Worm (Caenorhabditis elegans) whole organism, L1 larva: ENCODE data around the gene Y48B6A.13.

Source experiments
- C34B4.2 ChIP-seq: sonication (generic microtip); optimal IDR thresholded peaks from 2 replicates; lab custom pipeline; 2017; ENCODE audit warnings: mild to moderate bottlenecking, missing genetic modification characterization, missing compliant biosample characterization
- alr-1 ChIP-seq: fragments of 200-800 bp; sonication (Bioruptor generic); optimal IDR thresholded peaks from 2 replicates; lab custom pipeline; 2018; ENCODE audit warnings: borderline replicate concordance, mild to moderate bottlenecking, missing genetic modification characterization, missing compliant biosample characterization
- aly-2 ChIP-seq: fragments of 150-350 bp; optimal IDR thresholded peaks from 2 replicates; lab custom pipeline; 2014; ENCODE audit warnings: missing biosample characterization, missing genetic modification characterization
- ama-1 ChIP-seq: fragments of 150-350 bp; optimal IDR thresholded peaks from 2 replicates; lab custom pipeline; 2014
- ceh-63 ChIP-seq: fragments of 200-800 bp; sonication (Bioruptor generic); optimal IDR thresholded peaks from 2 replicates; lab custom pipeline; 2018; ENCODE audit warnings: mild to moderate bottlenecking, missing genetic modification characterization, missing compliant biosample characterization
- ceh-8 ChIP-seq: fragments of 200-800 bp; sonication (Bioruptor generic); optimal IDR thresholded peaks from 2 replicates; lab custom pipeline; 2018; ENCODE audit warnings: mild to moderate bottlenecking, missing genetic modification characterization, moderate library complexity, missing compliant biosample characterization
- ceh-82 ChIP-seq, 3 experiments: fragments of 150-350 bp in 1 of 3; sonication (generic microtip) in 2 of 3; optimal IDR thresholded peaks; 2 replicates each; lab custom pipeline; 2014 to 2017; ENCODE audit warnings: missing biosample characterization in 3 of 3, missing genetic modification characterization in 3 of 3
- ceh-88 ChIP-seq: fragments of 200-800 bp; sonication (Bioruptor generic); IDR thresholded peaks from 2 replicates; pipeline ENCODE4 v1.3.6; 2022; ENCODE audit warnings: missing genetic modification characterization, missing compliant biosample characterization
- ceh-90 ChIP-seq: sonication (generic microtip); optimal IDR thresholded peaks from 2 replicates; lab custom pipeline; 2016; ENCODE audit warnings: missing genetic modification characterization, missing compliant biosample characterization
- dpl-1 ChIP-seq, 3 experiments: fragments of 150-350 bp in 2 of 3; sonication (generic microtip) in 1 of 3; optimal IDR thresholded peaks; 2 replicates each; lab custom pipeline; 2014 to 2017; ENCODE audit warnings: missing biosample characterization in 3 of 3, missing genetic modification characterization in 3 of 3, missing genetic modification reagents in 3 of 3
- efl-1 ChIP-seq, 4 experiments: fragments of 150-350 bp; optimal IDR thresholded peaks in 3 of 4; peaks in 1 of 4; 1 replicate in 1 of 4; 2 replicates in 3 of 4; lab custom pipeline; 2014; ENCODE audit warnings: missing biosample characterization in 2 of 4, missing genetic modification characterization in 2 of 4, missing genetic modification reagents in 2 of 4
- ets-5 ChIP-seq: fragments of 200-800 bp; sonication (Bioruptor generic); IDR thresholded peaks from 2 replicates; pipeline ENCODE4 v1.3.6; 2022; ENCODE audit warnings: missing genetic modification characterization, missing compliant biosample characterization
- fkh-10 ChIP-seq: sonication (generic microtip); optimal IDR thresholded peaks from 2 replicates; lab custom pipeline; 2017; ENCODE audit warnings: missing biosample characterization, missing genetic modification reagents, missing genetic modification characterization
- fkh-4 ChIP-seq: sonication (generic microtip); optimal IDR thresholded peaks from 2 replicates; lab custom pipeline; 2016; ENCODE audit warnings: missing compliant biosample characterization, missing genetic modification characterization, borderline replicate concordance
- fkh-8 ChIP-seq: sonication (generic microtip); optimal IDR thresholded peaks from 2 replicates; lab custom pipeline; 2016; ENCODE audit warnings: mild to moderate bottlenecking, missing genetic modification characterization, missing compliant biosample characterization
- grh-1 ChIP-seq: fragments of 200-800 bp; sonication (Bioruptor generic); IDR thresholded peaks from 2 replicates; pipeline ENCODE4 v1.3.6; 2022; ENCODE audit warnings: missing genetic modification reagents, missing genetic modification characterization, missing compliant biosample characterization
- hpl-2 ChIP-seq: fragments of 150-350 bp; optimal IDR thresholded peaks from 2 replicates; lab custom pipeline; 2014; ENCODE audit warnings: missing biosample characterization, missing genetic modification reagents, missing genetic modification characterization
- irx-1 ChIP-seq: sonication (generic microtip); optimal IDR thresholded peaks from 2 replicates; lab custom pipeline; 2016; ENCODE audit warnings: missing genetic modification characterization, missing compliant biosample characterization
- lin-13 ChIP-seq: fragments of 150-350 bp; optimal IDR thresholded peaks from 2 replicates; lab custom pipeline; 2014; ENCODE audit warnings: missing biosample characterization, missing genetic modification reagents, missing genetic modification characterization
- lin-14 ChIP-seq: fragments of 200-800 bp; sonication (Bioruptor generic); optimal IDR thresholded peaks from 2 replicates; lab custom pipeline; 2018; ENCODE audit warnings: mild to moderate bottlenecking, missing genetic modification characterization, moderate library complexity, missing compliant biosample characterization
- lin-39 ChIP-seq: fragments of 150-350 bp; optimal IDR thresholded peaks from 2 replicates; lab custom pipeline; 2014; ENCODE audit warnings: missing biosample characterization, missing genetic modification reagents, missing genetic modification characterization
- lir-3 ChIP-seq: sonication (generic microtip); optimal IDR thresholded peaks from 2 replicates; lab custom pipeline; 2016; ENCODE audit warnings: mild to moderate bottlenecking, missing genetic modification characterization, moderate library complexity, missing compliant biosample characterization; ENCODE audit not compliant: poor library complexity
- lsy-2 ChIP-seq, 2 experiments: fragments of 150-350 bp; optimal IDR thresholded peaks; 2 replicates each; lab custom pipeline; 2014; ENCODE audit warnings: missing biosample characterization in 2 of 2, missing genetic modification characterization in 2 of 2
- mdl-1 ChIP-seq, 2 experiments: fragments of 150-350 bp; optimal IDR thresholded peaks; 2 replicates each; lab custom pipeline; 2014 to 2017; ENCODE audit warnings: missing biosample characterization in 2 of 2, missing genetic modification characterization in 2 of 2, inconsistent platforms in 1 of 2
- nhr-19 ChIP-seq: fragments of 200-800 bp; sonication (Bioruptor generic); conservative IDR thresholded peaks from 2 replicates; pipeline ENCODE4 v1.3.6; 2022; ENCODE audit warnings: missing genetic modification characterization, missing compliant biosample characterization
- nhr-20 ChIP-seq: sonication (generic microtip); optimal IDR thresholded peaks from 2 replicates; lab custom pipeline; 2016; ENCODE audit warnings: mild to moderate bottlenecking, missing genetic modification characterization, missing compliant biosample characterization
- nhr-47 ChIP-seq: sonication (generic microtip); optimal IDR thresholded peaks from 2 replicates; lab custom pipeline; 2016; ENCODE audit warnings: mild to moderate bottlenecking, missing genetic modification characterization, moderate library complexity, missing compliant biosample characterization
- nhr-71 ChIP-seq: sonication (generic microtip); optimal IDR thresholded peaks from 2 replicates; lab custom pipeline; 2016; ENCODE audit warnings: mild to moderate bottlenecking, missing genetic modification characterization, moderate library complexity, missing compliant biosample characterization
- nhr-76 ChIP-seq: sonication (generic microtip); optimal IDR thresholded peaks from 2 replicates; lab custom pipeline; 2017; ENCODE audit warnings: missing biosample characterization, missing genetic modification characterization
- nhr-84 ChIP-seq: sonication (generic microtip); optimal IDR thresholded peaks from 2 replicates; lab custom pipeline; 2017; ENCODE audit warnings: missing biosample characterization, missing genetic modification characterization
- nhr-85 ChIP-seq: sonication (generic microtip); peaks from one replicate; lab custom pipeline; 2016; ENCODE audit warnings: missing genetic modification characterization, inconsistent platforms, missing compliant biosample characterization
- pag-3 ChIP-seq: sonication (generic microtip); optimal IDR thresholded peaks from 2 replicates; lab custom pipeline; 2017; ENCODE audit warnings: missing genetic modification characterization, mild to moderate bottlenecking, missing compliant biosample characterization, antibody characterized with exemption, borderline replicate concordance; ENCODE audit not compliant: insufficient read depth
- rnt-1 ChIP-seq: sonication (generic microtip); optimal IDR thresholded peaks from 2 replicates; lab custom pipeline; 2016; ENCODE audit warnings: mild to moderate bottlenecking, missing genetic modification characterization, moderate library complexity, missing compliant biosample characterization
- snpc-4 ChIP-seq: fragments of 150-350 bp; optimal IDR thresholded peaks from 2 replicates; lab custom pipeline; 2014; ENCODE audit warnings: missing biosample characterization, missing genetic modification characterization
- sptf-1 ChIP-seq: fragments of 150-350 bp; optimal IDR thresholded peaks from 2 replicates; lab custom pipeline; 2014; ENCODE audit warnings: missing biosample characterization, missing genetic modification characterization
- swsn-7 ChIP-seq: sonication (generic microtip); optimal IDR thresholded peaks from 2 replicates; lab custom pipeline; 2016; ENCODE audit warnings: missing genetic modification characterization, missing compliant biosample characterization
- tbx-2 ChIP-seq: sonication (generic microtip); optimal IDR thresholded peaks from 2 replicates; lab custom pipeline; 2016; ENCODE audit warnings: missing genetic modification characterization, missing compliant biosample characterization
- tlp-1 ChIP-seq: fragments of 150-350 bp; optimal IDR thresholded peaks from 2 replicates; lab custom pipeline; 2014; ENCODE audit warnings: missing biosample characterization, missing genetic modification characterization
- unc-130 ChIP-seq: fragments of 150-350 bp; optimal IDR thresholded peaks from 2 replicates; lab custom pipeline; 2017; ENCODE audit warnings: missing biosample characterization, missing genetic modification characterization, inconsistent platforms
- unc-30 ChIP-seq: sonication (generic microtip); optimal IDR thresholded peaks from 2 replicates; lab custom pipeline; 2017; ENCODE audit warnings: missing biosample characterization, missing genetic modification characterization
- xbp-1 ChIP-seq: sonication (generic microtip); optimal IDR thresholded peaks from 2 replicates; lab custom pipeline; 2016; ENCODE audit warnings: missing genetic modification characterization, missing compliant biosample characterization
- zag-1 ChIP-seq: fragments of 150-350 bp; optimal IDR thresholded peaks from 2 replicates; lab custom pipeline; 2014; ENCODE audit warnings: missing biosample characterization, missing genetic modification characterization
- zip-4 ChIP-seq: fragments of 200-800 bp; sonication (Bioruptor generic); optimal IDR thresholded peaks from 2 replicates; lab custom pipeline; 2018; ENCODE audit warnings: mild to moderate bottlenecking, missing genetic modification characterization, moderate library complexity, missing compliant biosample characterization
- ztf-4 ChIP-seq: fragments of 150-350 bp; optimal IDR thresholded peaks from 2 replicates; lab custom pipeline; 2014; ENCODE audit warnings: missing biosample characterization, missing genetic modification characterization

The Y48B6A.13 gene

ce11 chrII:14186937-14187336 is 39.1 kb downstream of the Y48B6A.13 start:
- TF ChIP-seq ceh-8 (GFP tag; lab: Kevin White, UChicago) (no peak), dpl-1 (GFP tag; optimal IDR thresholded peaks at IDR 0.05; lab: Kevin White, UChicago) (no peak), tlp-1 (no peak), nhr-20 (tag; lab: Kevin White, UChicago) (no peak), tbx-2 (no peak), fkh-8 (tag; lab: Kevin White, UChicago) (no peak)

- no peak for TF ChIP-seq snpc-4 (tag; lab: Kevin White, UChicago)
- no peak for TF ChIP-seq efl-1 (optimal IDR thresholded peaks at IDR 0.05; lab: Kevin White, UChicago)
- peak in 1 of 2 experiments; percentile 44 for TF ChIP-seq efl-1 (GFP tag; optimal IDR thresholded peaks at IDR 0.05 in 1 of 2; lab: Kevin White, UChicago)
- TF ChIP-seq ama-1 (lab: Kevin White, UChicago) = no peak
- TF ChIP-seq ets-5 (GFP tag; lab: Robert Waterston, UW) = no peak
- no peak for TF ChIP-seq unc-30 (tag; lab: Kevin White, UChicago)
- TF ChIP-seq nhr-47 = no peak
- TF ChIP-seq nhr-76 (tag; lab: Kevin White, UChicago) = no peak
- no peak for TF ChIP-seq zag-1 (tag; lab: Kevin White, UChicago)
- peak; percentile 67 for TF ChIP-seq rnt-1 (tag; lab: Kevin White, UChicago)
- no peak for TF ChIP-seq ceh-90 (tag; lab: Kevin White, UChicago)
- peak; percentile 30 for TF ChIP-seq nhr-71
- peak in 1 of 2 experiments; percentile 18 for TF ChIP-seq lsy-2 (tag; optimal IDR thresholded peaks at IDR 0.05; lab: Kevin White, UChicago)
- peak; percentile 40 for TF ChIP-seq lin-39
- TF ChIP-seq swsn-7 (tag; lab: Kevin White, UChicago) = no peak
- TF ChIP-seq lin-14 (GFP tag; lab: Kevin White, UChicago) = peak; percentile 65
- TF ChIP-seq tlp-1 = no peak
- TF ChIP-seq ztf-4 (tag; lab: Kevin White, UChicago) = no peak
- TF ChIP-seq dpl-1 (GFP tag; optimal IDR thresholded peaks at IDR 0.05; lab: Kevin White, UChicago) = no peak
- TF ChIP-seq unc-130 = peak; percentile 0
Measured at ce11 chrII:14178233-14178969, 47.7 kb downstream of the Y48B6A.13 start, which contains the start of gene efhd-1. Gene efhd-1, plus strand, starts transcription at chrII:14178814.

- TF ChIP-seq rnt-1 (tag; lab: Kevin White, UChicago) (peak; percentile 26), ceh-82 (tag; optimal IDR thresholded peaks at IDR 0.05; lab: Kevin White, UChicago) (no peak), efl-1 (optimal IDR thresholded peaks at IDR 0.05; lab: Kevin White, UChicago) (no peak), efl-1 (GFP tag; optimal IDR thresholded peaks at IDR 0.05 in 1 of 2; lab: Kevin White, UChicago) (peak in 1 of 2 experiments; percentile 42), lin-14 (GFP tag; lab: Kevin White, UChicago) (peak; percentile 59), lir-3 (tag; lab: Kevin White, UChicago) (no peak), hpl-2 (no peak), ceh-88 (GFP tag; lab: Robert Waterston, UW) (no peak), C34B4.2 (tag; lab: Kevin White, UChicago) (no peak), nhr-19 (GFP tag; lab: Robert Waterston, UW) (no peak), pag-3 (tag; lab: Kevin White, UChicago) (no peak), irx-1 (tag; lab: Kevin White, UChicago) (no peak), ceh-8 (GFP tag; lab: Kevin White, UChicago) (no peak), xbp-1 (tag; lab: Kevin White, UChicago) (no peak), aly-2 (tag; lab: Kevin White, UChicago) (no peak)
Measured at ce11 chrII:14176642-14177041, 49.4 kb downstream of the Y48B6A.13 start.

ce11 chrII:14175099-14175498 is 51.0 kb downstream of the Y48B6A.13 start, which contains the start of gene Y48B6A.5:
Gene Y48B6A.5, minus strand, starts transcription at chrII:14175199.
- TF ChIP-seq sptf-1 (no peak), lir-3 (tag; lab: Kevin White, UChicago) (no peak), nhr-84 (no peak), lin-13 (GFP tag; lab: Kevin White, UChicago) (no peak), ceh-82 (tag; optimal IDR thresholded peaks at IDR 0.05; lab: Kevin White, UChicago) (no peak), ceh-88 (GFP tag; lab: Robert Waterston, UW) (no peak), swsn-7 (tag; lab: Kevin White, UChicago) (no peak), ceh-90 (tag; lab: Kevin White, UChicago) (no peak), nhr-85 (no peak), tlp-1 (no peak), mdl-1 (tag; optimal IDR thresholded peaks at IDR 0.05; lab: Kevin White, UChicago) (no peak), ceh-63 (GFP tag; lab: Kevin White, UChicago) (no peak), zip-4 (no peak), fkh-4 (no peak), fkh-10 (GFP tag; lab: Kevin White, UChicago) (no peak), grh-1 (GFP tag; lab: Robert Waterston, UW) (no peak), alr-1 (tag; lab: Kevin White, UChicago) (no peak)
